Worm (Caenorhabditis elegans) whole organism, L4 larva: ENCODE data around the gene unc-77.

Experiments
- aha-1 ChIP-seq: fragments of 150-350 bp; peaks from one replicate; lab custom pipeline; 2014; ENCODE audit warnings: missing biosample characterization, missing genetic modification characterization
- daf-12 ChIP-seq: fragments of 150-350 bp; optimal IDR thresholded peaks from 2 replicates; lab custom pipeline; 2014; ENCODE audit warnings: missing biosample characterization, missing genetic modification reagents, missing genetic modification characterization
- lin-1 ChIP-seq: fragments of 200-800 bp; sonication (Bioruptor generic); IDR thresholded peaks from 2 replicates; pipeline ENCODE4 v1.3.6; 2022; ENCODE audit warnings: missing genetic modification reagents, missing genetic modification characterization, missing compliant biosample characterization
- nhr-11 ChIP-seq: fragments of 150-350 bp; optimal IDR thresholded peaks from 2 replicates; lab custom pipeline; 2014; ENCODE audit warnings: missing biosample characterization, missing genetic modification characterization
- sdz-12 ChIP-seq: fragments of 200-800 bp; sonication (Bioruptor generic); optimal IDR thresholded peaks from 2 replicates; lab custom pipeline; 2018; ENCODE audit warnings: mild to moderate bottlenecking, missing genetic modification characterization, missing compliant biosample characterization
- ztf-11 ChIP-seq: fragments of 150-350 bp; optimal IDR thresholded peaks from 2 replicates; lab custom pipeline; 2014; ENCODE audit warnings: missing biosample characterization, missing genetic modification characterization

DNA sequence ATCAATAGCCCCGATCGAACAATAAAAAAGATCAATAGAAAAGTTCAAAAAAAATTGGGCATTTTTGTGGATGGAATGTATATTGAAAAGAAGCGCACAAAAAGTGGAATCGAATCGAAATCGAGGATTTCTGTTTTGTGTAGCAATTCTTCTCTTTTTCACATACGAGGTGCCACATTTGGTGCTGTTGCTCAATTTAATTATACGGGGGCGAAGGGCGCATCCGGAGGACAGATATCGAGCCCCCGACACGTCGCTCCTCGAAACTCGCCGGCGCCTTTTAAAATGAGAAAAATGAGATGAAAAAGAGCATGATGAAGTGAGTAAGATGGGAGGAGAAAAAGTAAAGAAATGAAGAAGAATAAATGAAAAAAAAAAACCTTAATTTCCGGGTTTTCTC is 6.3 kb downstream of the unc-77 start:
- TF ChIP-seq aha-1 (tag; lab: Kevin White, UChicago) (no peak), nhr-11 (no peak), daf-12 (no peak), lin-1 (GFP tag; lab: Robert Waterston, UW) (no peak), sdz-12 (GFP tag; lab: Kevin White, UChicago) (no peak), ztf-11 (tag; lab: Kevin White, UChicago) (no peak)
